Worm (Caenorhabditis elegans) whole organism, young adult: ENCODE measurements around the gene C44B7.5.

Source experiments
- F49E8.2 ChIP-seq: sonication (generic microtip); optimal IDR thresholded peaks from 3 replicates; lab custom pipeline; 2017; ENCODE audit warnings: missing genetic modification characterization, mild to moderate bottlenecking, missing compliant biosample characterization, antibody characterized with exemption, moderate library complexity; ENCODE audit not compliant: insufficient read depth
- athp-1 ChIP-seq: sonication (generic microtip); optimal IDR thresholded peaks from 2 replicates; lab custom pipeline; 2017; ENCODE audit warnings: mild to moderate bottlenecking, missing genetic modification characterization, missing compliant biosample characterization
- dpl-1 ChIP-seq: fragments of 150-350 bp; optimal IDR thresholded peaks from 2 replicates; lab custom pipeline; 2014; ENCODE audit warnings: missing biosample characterization, missing genetic modification reagents, missing genetic modification characterization
- hlh-12 ChIP-seq: sonication (generic microtip); optimal IDR thresholded peaks from 2 replicates; lab custom pipeline; 2016; ENCODE audit warnings: missing genetic modification characterization, missing compliant biosample characterization
- madf-8 ChIP-seq: fragments of 200-800 bp; sonication (Bioruptor generic); conservative IDR thresholded peaks from 2 replicates; pipeline ENCODE4 v1.3.6; 2022; ENCODE audit warnings: missing genetic modification reagents, missing genetic modification characterization, missing compliant biosample characterization
- snpc-3.4 ChIP-seq: sonication (generic microtip); optimal IDR thresholded peaks from 2 replicates; lab custom pipeline; 2017; ENCODE audit warnings: missing genetic modification characterization, mild to moderate bottlenecking, missing compliant biosample characterization, antibody characterized with exemption, moderate library complexity, missing genotype, missing genetic modification reagents
- unc-62 ChIP-seq: fragments of 150-350 bp; optimal IDR thresholded peaks from 2 replicates; lab custom pipeline; 2014; ENCODE audit warnings: missing biosample characterization, missing genetic modification reagents, missing genetic modification characterization
- zfh-2 ChIP-seq: fragments of 200-800 bp; sonication (Bioruptor generic); conservative IDR thresholded peaks from 2 replicates; pipeline ENCODE4 v1.3.6; 2022; ENCODE audit warnings: missing genetic modification reagents, missing genetic modification characterization, missing compliant biosample characterization
- ztf-6 ChIP-seq: fragments of 200-800 bp; sonication (Bioruptor generic); IDR thresholded peaks from 2 replicates; pipeline ENCODE4 v1.3.6; 2022; ENCODE audit warnings: missing genetic modification reagents, missing genetic modification characterization, missing compliant biosample characterization

ce11 chrII:6841102-6841501, 31.3 kb downstream of the C44B7.5 start:
- no peak for TF ChIP-seq unc-62 (GFP tag; lab: Kevin White, UChicago)
- no peak for TF ChIP-seq madf-8 (GFP tag; lab: Robert Waterston, UW)
- TF ChIP-seq ztf-6 (GFP tag; lab: Robert Waterston, UW), result no peak
- no peak for TF ChIP-seq F49E8.2 (tag; lab: Kevin White, UChicago)
- no peak for TF ChIP-seq hlh-12 (tag; lab: Kevin White, UChicago)
- TF ChIP-seq dpl-1 (GFP tag; lab: Kevin White, UChicago), result no peak
- TF ChIP-seq athp-1 (tag; lab: Kevin White, UChicago), result no peak
- no peak for TF ChIP-seq snpc-3.4 (tag; lab: Kevin White, UChicago)
- TF ChIP-seq zfh-2 (GFP tag; lab: Robert Waterston, UW), result no peak
